Fruit fly (Drosophila melanogaster): ENCODE results near the gene CG11983.

The CG11983 gene

dm6 chr3R:9031797-9032418, 23.8 kb downstream of the CG11983 start (continued):
- TF ChIP-seq stc (GFP tag; IDR thresholded peaks at IDR 0.05) (peak; percentile 94), tup (GFP tag; optimal IDR thresholded peaks at IDR 0.05) (peak; percentile 83), lola (GFP tag; optimal IDR thresholded peaks at IDR 0.05) (peak in 1 of 3 experiments; percentile 53), CG11696 (GFP tag; IDR thresholded peaks at IDR 0.05) (peak; percentile 98), CG10654 (GFP tag; optimal IDR thresholded peaks at IDR 0.05) (peak; percentile 81), nom (GFP tag; optimal IDR thresholded peaks at IDR 0.05) (peak; percentile 97), HLHmδ (GFP tag; optimal IDR thresholded peaks at IDR 0.05) (no peak), CG4360 (GFP tag; IDR thresholded peaks at IDR 0.05) (peak; percentile 92), CG12744 (GFP tag; optimal IDR thresholded peaks at IDR 0.05) (peak; percentile 44), CG4707 (GFP tag; optimal IDR thresholded peaks at IDR 0.05) (peak; percentile 65), CG8478 (optimal IDR thresholded peaks at IDR 0.05) (no peak), Gsc (GFP tag; IDR thresholded peaks at IDR 0.05) (no peak), CG31441 (GFP tag; IDR thresholded peaks at IDR 0.05) (peak; percentile 81), Awh (GFP tag; IDR thresholded peaks at IDR 0.05) (peak; percentile 94), gcm2 (GFP tag; optimal IDR thresholded peaks at IDR 0.05) (peak; percentile 85), wor (GFP tag; IDR thresholded peaks at IDR 0.05) (peak; percentile 85), ken (GFP tag; IDR thresholded peaks at IDR 0.05) (peak; percentile 90), pzg (GFP tag; optimal IDR thresholded peaks at IDR 0.05) (peak; percentile 1), CG1792 (GFP tag; optimal IDR thresholded peaks at IDR 0.05) (peak; percentile 49), Atf6 (GFP tag; IDR thresholded peaks at IDR 0.05) (peak; percentile 90), rib (GFP tag; IDR thresholded peaks at IDR 0.05) (peak; percentile 50; the same call in 1 of the 2 replicates), Nf-YA (GFP tag; IDR thresholded peaks at IDR 0.05) (peak; percentile 84), CG10979 (tag; optimal IDR thresholded peaks at IDR 0.05) (peak; percentile 79), CG7556 (GFP tag; optimal IDR thresholded peaks at IDR 0.05) (peak; percentile 88), da (GFP tag; optimal IDR thresholded peaks at IDR 0.05) (no peak), CG11695 (GFP tag; IDR thresholded peaks at IDR 0.05) (peak; percentile 95), Dfd (GFP tag; optimal IDR thresholded peaks at IDR 0.05) (no peak), CG12659 (GFP tag; optimal IDR thresholded peaks at IDR 0.05) (peak; percentile 86), Hsf (GFP tag; optimal IDR thresholded peaks at IDR 0.05) (peak; percentile 90), CG11456 (GFP tag; IDR thresholded peaks at IDR 0.05) (peak; percentile 91), sima (GFP tag; optimal IDR thresholded peaks at IDR 0.05) (peak; percentile 8), CoRest (tag; optimal IDR thresholded peaks at IDR 0.05) (peak; percentile 84), Oaz (GFP tag; IDR thresholded peaks at IDR 0.05) (peak; percentile 80), chinmo (GFP tag; IDR thresholded peaks at IDR 0.05; ENCODE audit: partially characterized antibody) (no peak), CG17829 (tag; optimal IDR thresholded peaks at IDR 0.05) (peak; percentile 83), MTF-1 (GFP tag; optimal IDR thresholded peaks at IDR 0.05; ENCODE audit: borderline replicate concordance) (peak; percentile 59), CG3407 (GFP tag; optimal IDR thresholded peaks at IDR 0.05) (peak; percentile 77), CG14014 (GFP tag; IDR thresholded peaks at IDR 0.05) (peak; percentile 91), CG17802 (tag; optimal IDR thresholded peaks at IDR 0.05) (peak; percentile 64), Sin3A (optimal IDR thresholded peaks at IDR 0.05) (no peak), Ets65A (GFP tag) (peak; percentile 85), CG12236 (GFP tag; optimal IDR thresholded peaks at IDR 0.05) (peak; percentile 65), prd (optimal IDR thresholded peaks at IDR 0.05) (no peak), prd (GFP tag; IDR thresholded peaks at IDR 0.05) (peak; percentile 90), vvl (GFP tag; IDR thresholded peaks at IDR 0.05) (peak; percentile 92), Dip2 (GFP tag; IDR thresholded peaks at IDR 0.05) (peak; percentile 38; the same call in 1 of the 2 replicates), Sox100B (GFP tag; optimal IDR thresholded peaks at IDR 0.05) (peak; percentile 87), Taf1 (GFP tag; IDR thresholded peaks at IDR 0.05) (peak; percentile 74), Usf (GFP tag; optimal IDR thresholded peaks at IDR 0.05) (peak; percentile 64), CG9876 (GFP tag; optimal IDR thresholded peaks at IDR 0.05) (no peak), CG11504 (tag; optimal IDR thresholded peaks at IDR 0.05) (peak; percentile 92), az2 (GFP tag; optimal IDR thresholded peaks at IDR 0.05) (peak; percentile 81)

All from whole organism, embryonic.